Fruit fly (Drosophila melanogaster) S2 (cell line): ENCODE measurements around the gene Efa6.

ENCODE experiments used
- CG8478 ChIP-seq: fragments of >200 bp; optimal IDR thresholded peaks from 2 replicates; lab custom pipeline; 2018
- CTCF ChIP-seq, 2 experiments: fragments of >200 bp; optimal IDR thresholded peaks; 2 replicates each; lab custom pipeline; 2018

DNA sequence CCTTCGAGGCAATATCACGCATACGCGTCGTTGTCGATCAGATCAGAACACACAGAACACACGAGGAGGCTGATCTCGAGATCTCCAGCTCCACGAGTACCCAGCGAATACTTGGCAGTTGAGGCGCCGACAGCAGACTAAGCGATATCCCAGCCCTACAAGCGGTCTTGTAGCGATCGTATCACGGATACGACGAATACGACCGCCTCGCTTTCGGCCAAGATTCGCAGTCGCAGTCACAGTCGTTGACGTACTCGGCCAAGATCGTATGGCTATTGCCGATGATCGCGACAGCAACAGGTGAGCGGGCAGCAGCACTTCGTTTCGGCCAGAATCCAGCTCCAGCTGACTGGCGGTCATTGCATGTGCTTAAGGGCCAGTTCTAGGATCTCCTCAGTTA lies 47.8 kb upstream of the Efa6 start, which contains the start of gene CG5326:
- TF ChIP-seq CG8478 (lab: Kevin White, UChicago) (no peak), CTCF (optimal IDR thresholded peaks at IDR 0.05; lab: Kevin White, UChicago) (no peak)
